Fruit fly (Drosophila melanogaster): ENCODE measurements around the gene CG4766.
A peak's percentile ranks its signal among the peaks of the same experiment; 100 is the strongest.

Gene CG4766

DNA sequence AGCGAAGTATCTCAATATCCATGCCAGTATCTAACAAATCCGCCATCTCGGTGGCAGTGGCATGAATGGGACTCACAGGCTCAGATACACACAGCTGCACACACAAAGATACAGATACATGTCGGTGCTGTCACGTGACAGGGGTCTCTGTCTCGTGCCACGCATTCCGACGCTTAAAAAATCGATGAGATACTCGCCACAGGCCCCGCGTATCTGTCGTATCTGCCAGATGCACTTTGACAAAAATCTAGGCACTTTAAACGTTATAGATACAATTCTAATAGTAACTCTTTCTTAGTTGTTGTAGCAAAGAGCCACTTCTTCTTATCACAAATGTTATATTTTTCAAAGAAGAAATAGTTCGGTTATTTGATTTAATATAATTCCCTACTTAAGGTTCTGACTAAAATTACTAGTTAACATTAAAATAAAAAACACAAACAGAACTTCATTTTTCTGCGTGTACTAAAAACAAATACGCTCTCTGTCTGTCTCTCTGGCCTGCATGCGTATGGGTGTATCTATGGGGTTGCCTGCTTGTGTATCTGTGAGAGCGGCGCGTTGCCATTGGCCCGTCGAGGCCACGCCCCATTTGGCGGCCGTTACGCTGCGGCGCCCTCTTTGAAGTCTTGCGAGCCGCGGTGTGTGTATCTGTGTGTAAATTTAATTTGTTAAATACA, at the start of gene CG4766 (continued):
- TF ChIP-seq CG9876 (GFP tag; optimal IDR thresholded peaks at IDR 0.05), result peak; percentile 62
- 0 out of 2 replicates have a peak, but pooled peaks have one; percentile 45 for TF ChIP-seq Nf-YA (GFP tag; IDR thresholded peaks at IDR 0.05)
- peak; percentile 63 for TF ChIP-seq ERR (GFP tag; optimal IDR thresholded peaks at IDR 0.05)
- TF ChIP-seq CG14667 (GFP tag; IDR thresholded peaks at IDR 0.05), result peak; percentile 73
- peak; percentile 74 for TF ChIP-seq ttk (GFP tag; IDR thresholded peaks at IDR 0.05)
- peak; percentile 70 for TF ChIP-seq Hand (GFP tag; optimal IDR thresholded peaks at IDR 0.05)
- no peak for TF ChIP-seq Gsc (GFP tag; IDR thresholded peaks at IDR 0.05)
- TF ChIP-seq CG16863 (GFP tag; optimal IDR thresholded peaks at IDR 0.05), result peak; percentile 85
- TF ChIP-seq CG10267 (tag; optimal IDR thresholded peaks at IDR 0.05), result peak; percentile 87
- no peak for TF ChIP-seq zen2 (GFP tag; IDR thresholded peaks at IDR 0.05; ENCODE audit: partially characterized antibody)
- TF ChIP-seq sim (GFP tag; IDR thresholded peaks at IDR 0.05), result peak; percentile 65
- TF ChIP-seq CG31388 (GFP tag; optimal IDR thresholded peaks at IDR 0.05), result no peak
- peak; percentile 75 for TF ChIP-seq CG10366 (GFP tag; IDR thresholded peaks at IDR 0.05)
- peak; percentile 70 for TF ChIP-seq fd102C (GFP tag; optimal IDR thresholded peaks at IDR 0.05)
- TF ChIP-seq mam (GFP tag; optimal IDR thresholded peaks at IDR 0.05), result peak; percentile 83
- peak; percentile 63; the same call in 2 of the 3 replicates for TF ChIP-seq Dbx (GFP tag; IDR thresholded peaks at IDR 0.05)
- TF ChIP-seq CG10274 (GFP tag; optimal IDR thresholded peaks at IDR 0.05), result peak; percentile 36
- TF ChIP-seq mld (GFP tag; IDR thresholded peaks at IDR 0.05; ENCODE audit: partially characterized antibody), result no peak
- peak; percentile 71 for TF ChIP-seq scrt (GFP tag; optimal IDR thresholded peaks at IDR 0.05)
- TF ChIP-seq Atf3 (GFP tag; optimal IDR thresholded peaks at IDR 0.05), result peak; percentile 70
- 0 out of 2 replicates have a peak, but pooled peaks have one; percentile 42 for TF ChIP-seq gsb (GFP tag; IDR thresholded peaks at IDR 0.05)
- peak; percentile 96 for TF ChIP-seq zf30C (GFP tag; optimal IDR thresholded peaks at IDR 0.05)
- peak; percentile 81 for TF ChIP-seq dysf (GFP tag; IDR thresholded peaks at IDR 0.05)
- peak; percentile 60 for TF ChIP-seq CG12299 (tag; optimal IDR thresholded peaks at IDR 0.05)
- TF ChIP-seq hth (optimal IDR thresholded peaks at IDR 0.05), result no peak
- TF ChIP-seq CG11247 (GFP tag; IDR thresholded peaks at IDR 0.05), result peak; percentile 54; the same call in 1 of the 2 replicates
- no peak for TF ChIP-seq aop (GFP tag; IDR thresholded peaks at IDR 0.05)
- peak; percentile 72 for TF ChIP-seq Fer3 (tag; optimal IDR thresholded peaks at IDR 0.05)
- peak; percentile 90 for TF ChIP-seq pnt (GFP tag; optimal IDR thresholded peaks at IDR 0.05)
- no peak for TF ChIP-seq CTCF (GFP tag; optimal IDR thresholded peaks at IDR 0.05)
- TF ChIP-seq emc (GFP tag; optimal IDR thresholded peaks at IDR 0.05), result no peak
- peak; percentile 91 for TF ChIP-seq nerfin-1 (tag; optimal IDR thresholded peaks at IDR 0.05)
- TF ChIP-seq CG11456 (GFP tag; IDR thresholded peaks at IDR 0.05), result no peak; the same call in 2 of the 3 replicates
- TF ChIP-seq ci (GFP tag; IDR thresholded peaks at IDR 0.05), result peak; percentile 86
- peak in 1 of 2 experiments; percentile 73 for TF ChIP-seq Eip74EF (GFP tag; optimal IDR thresholded peaks at IDR 0.05)
- peak; percentile 36 for TF ChIP-seq Sry-δ (GFP tag; optimal IDR thresholded peaks at IDR 0.05)
- TF ChIP-seq danr (GFP tag; IDR thresholded peaks at IDR 0.05), result peak; percentile 68
- TF ChIP-seq hbn (GFP tag; IDR thresholded peaks at IDR 0.05; ENCODE audit: partially characterized antibody), result no peak
- peak; percentile 61 for TF ChIP-seq CG1792 (GFP tag; optimal IDR thresholded peaks at IDR 0.05)
- TF ChIP-seq lbe (GFP tag; optimal IDR thresholded peaks at IDR 0.05), result peak; percentile 72
- TF ChIP-seq sd (tag; optimal IDR thresholded peaks at IDR 0.05), result peak; percentile 75
- TF ChIP-seq crol (GFP tag; IDR thresholded peaks at IDR 0.05), result no peak

Measured in whole organism, embryonic.